Fruit fly (Drosophila melanogaster) whole organism, wandering third instar larva: Measurements from ENCODE around the gene nkd.

Experiments used
- Hr78 ChIP-seq: fragments of >200 bp; optimal IDR thresholded peaks from 2 replicates; lab custom pipeline; 2017; ENCODE audit warnings: missing biosample characterization, missing genetic modification characterization
- Myc ChIP-seq: fragments of >200 bp; optimal IDR thresholded peaks from 2 replicates; lab custom pipeline; 2017
- OdsH ChIP-seq: fragments of 200-800 bp; sonication (Bioruptor generic); optimal IDR thresholded peaks from 2 replicates; lab custom pipeline; 2016; ENCODE audit warnings: missing biosample characterization, mild to moderate bottlenecking, missing genetic modification characterization
- foxo ChIP-seq, 2 experiments: fragments of 200-800 bp; sonication (Bioruptor generic); optimal IDR thresholded peaks; 2 replicates in 1 of 2; 3 replicates in 1 of 2; lab custom pipeline; 2016 to 2017; ENCODE audit warnings: missing biosample characterization in 2 of 2, missing genetic modification characterization in 2 of 2
- rgr ChIP-seq: fragments of 200-800 bp; sonication (Bioruptor generic); optimal IDR thresholded peaks from 3 replicates; lab custom pipeline; 2016; ENCODE audit warnings: missing biosample characterization, mild to moderate bottlenecking, missing genetic modification characterization

DNA sequence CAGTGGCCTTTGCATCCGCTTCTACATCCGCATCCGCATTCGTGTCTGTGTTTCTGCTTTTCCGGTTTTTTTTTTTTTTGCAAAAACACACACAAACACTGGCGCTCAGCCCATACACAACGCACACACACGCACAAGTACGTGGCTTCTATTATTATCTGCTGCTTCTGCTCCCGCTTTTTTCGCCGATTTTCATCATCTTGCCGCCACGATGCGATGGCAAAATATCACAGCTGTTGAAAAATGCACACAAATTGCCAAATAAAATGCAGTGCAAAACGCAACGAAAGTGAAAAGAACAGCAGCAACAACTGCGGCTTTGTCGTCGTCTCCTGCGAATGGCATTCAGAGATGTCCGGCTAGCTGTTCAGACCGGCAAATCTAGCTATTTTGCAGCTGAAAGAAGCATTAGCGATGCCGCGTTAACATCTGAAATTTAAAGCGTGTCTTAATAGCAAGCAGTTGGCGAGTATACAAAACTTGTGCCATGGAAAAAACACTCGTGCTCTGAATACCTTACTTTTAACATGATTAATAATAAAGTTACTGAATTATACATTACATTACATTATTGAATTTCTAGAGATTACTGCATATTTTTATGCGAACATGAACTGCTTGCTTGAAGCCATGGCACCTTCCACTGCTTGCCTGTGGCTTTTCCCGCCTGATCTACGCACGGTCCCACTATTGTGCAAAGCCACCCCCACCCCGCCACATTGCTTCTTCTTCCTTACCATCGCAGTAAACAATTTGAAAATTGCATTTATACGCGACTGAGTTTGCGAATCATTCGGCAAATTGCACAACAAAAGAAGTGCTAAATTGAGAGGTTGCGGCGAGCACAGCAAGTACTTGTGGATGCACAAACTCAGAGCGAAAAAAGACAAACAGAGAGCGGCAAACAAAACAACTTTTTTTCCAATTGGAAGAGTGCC is 17.5 kb upstream of the nkd start, which contains the start of the genes Ugt316A1 and Sfxn2:
- TF ChIP-seq foxo (GFP tag; optimal IDR thresholded peaks at IDR 0.05; lab: Kevin White, UChicago) (peak in 1 of 2 experiments; percentile 56), rgr (no peak), Myc (lab: Kevin White, UChicago) (peak; percentile 99), Hr78 (GFP tag; lab: Kevin White, UChicago) (no peak), OdsH (GFP tag; lab: Kevin White, UChicago) (no peak)
